Worm (Caenorhabditis elegans) whole organism, late embryonic: Measurements from ENCODE around the gene R09F10.1.

Experiments used
- hlh-6 ChIP-seq: sonication (generic microtip); optimal IDR thresholded peaks from 2 replicates; lab custom pipeline; 2016; ENCODE audit warnings: missing genotype, missing genetic modification characterization, missing compliant biosample characterization
- sox-4 ChIP-seq: sonication (generic microtip); optimal IDR thresholded peaks from 2 replicates; lab custom pipeline; 2017; ENCODE audit warnings: mild to moderate bottlenecking, missing genetic modification characterization, inconsistent platforms, missing compliant biosample characterization

- no peak for TF ChIP-seq sox-4 (tag; lab: Kevin White, UChicago)
- no peak for TF ChIP-seq hlh-6 (tag; lab: Kevin White, UChicago)
Measured at ce11 chrX:8327800-8328199, 4.4 kb downstream of the R09F10.1 start, which contains the start of gene F55E10.4.
